Worm (Caenorhabditis elegans) whole organism, L4 larva: ENCODE data around the gene srx-85.

Source experiments
- D1046.2 ChIP-seq: fragments of 200-800 bp; sonication (Bioruptor generic); IDR thresholded peaks from 2 replicates; pipeline ENCODE4 v1.3.6; 2022; ENCODE audit warnings: missing genetic modification characterization, missing compliant biosample characterization
- F37D6.2 ChIP-seq: sonication (generic microtip); optimal IDR thresholded peaks from 2 replicates; lab custom pipeline; 2016; ENCODE audit warnings: mild to moderate bottlenecking, missing genetic modification characterization, missing compliant biosample characterization
- Y48G9A.11 ChIP-seq: fragments of 200-800 bp; sonication (Bioruptor generic); IDR thresholded peaks from 2 replicates; pipeline ENCODE4 v1.3.6; 2022; ENCODE audit warnings: missing genetic modification reagents, missing genetic modification characterization, missing compliant biosample characterization
- ZK337.2 ChIP-seq: fragments of 200-800 bp; sonication (Bioruptor generic); IDR thresholded peaks from 2 replicates; pipeline ENCODE4 v1.3.6; 2022; ENCODE audit warnings: missing genetic modification reagents, missing genetic modification characterization, missing compliant biosample characterization
- aha-1 ChIP-seq: fragments of 150-350 bp; peaks from one replicate; lab custom pipeline; 2014; ENCODE audit warnings: missing biosample characterization, missing genetic modification characterization
- ama-1 ChIP-seq: fragments of 150-350 bp; optimal IDR thresholded peaks from 2 replicates; lab custom pipeline; 2014; ENCODE audit warnings: inconsistent platforms, mixed read lengths
- attf-4 ChIP-seq: sonication (generic microtip); optimal IDR thresholded peaks from 3 replicates; lab custom pipeline; 2017; ENCODE audit warnings: missing biosample characterization, missing genetic modification characterization
- ceh-28 ChIP-seq: fragments of 150-350 bp; optimal IDR thresholded peaks from 2 replicates; lab custom pipeline; 2014; ENCODE audit warnings: missing biosample characterization, missing genetic modification reagents, missing genetic modification characterization
- ceh-44 ChIP-seq: fragments of 200-800 bp; sonication (Bioruptor generic); IDR thresholded peaks from 2 replicates; pipeline ENCODE4 v1.3.6; 2022; ENCODE audit warnings: missing genetic modification reagents, missing genetic modification characterization, missing compliant biosample characterization
- ceh-82 ChIP-seq: sonication (generic microtip); optimal IDR thresholded peaks from 2 replicates; lab custom pipeline; 2017; ENCODE audit warnings: missing biosample characterization, missing genetic modification characterization
- cey-2 ChIP-seq: sonication (generic microtip); optimal IDR thresholded peaks from 3 replicates; lab custom pipeline; 2017; ENCODE audit warnings: missing genetic modification characterization, mild to moderate bottlenecking, missing compliant biosample characterization, antibody characterized with exemption, borderline replicate concordance; ENCODE audit not compliant: insufficient read depth
- ctbp-1 ChIP-seq: fragments of 200-800 bp; sonication (Bioruptor generic); IDR thresholded peaks from 2 replicates; pipeline ENCODE4 v1.3.6; 2022; ENCODE audit warnings: missing genetic modification reagents, missing genetic modification characterization, missing compliant biosample characterization
- dmd-6 ChIP-seq: fragments of 200-800 bp; sonication (Bioruptor generic); IDR thresholded peaks from 2 replicates; pipeline ENCODE4 v1.3.6; 2022; ENCODE audit warnings: missing genetic modification reagents, missing genetic modification characterization, missing compliant biosample characterization
- dmd-8 ChIP-seq: fragments of 200-800 bp; sonication (Bioruptor generic); IDR thresholded peaks from 2 replicates; pipeline ENCODE4 v1.3.6; 2022; ENCODE audit warnings: missing genetic modification characterization, missing compliant biosample characterization
- duxl-1 ChIP-seq: sonication (generic microtip); optimal IDR thresholded peaks from 2 replicates; lab custom pipeline; 2016; ENCODE audit warnings: mild to moderate bottlenecking, missing genetic modification characterization, moderate library complexity, missing compliant biosample characterization; ENCODE audit not compliant: poor library complexity
- egl-27 ChIP-seq: sonication (generic microtip); optimal IDR thresholded peaks from 3 replicates; lab custom pipeline; 2017; ENCODE audit warnings: missing biosample characterization, missing genetic modification reagents, missing genetic modification characterization
- egl-43 ChIP-seq: fragments of 200-800 bp; sonication (Bioruptor generic); IDR thresholded peaks from 2 replicates; pipeline ENCODE4 v1.3.6; 2022; ENCODE audit warnings: missing genetic modification reagents, missing genetic modification characterization, missing compliant biosample characterization
- fkh-10 ChIP-seq: fragments of 150-350 bp; optimal IDR thresholded peaks from 2 replicates; lab custom pipeline; 2014; ENCODE audit warnings: missing biosample characterization, missing genetic modification reagents, missing genetic modification characterization
- fos-1 ChIP-seq: fragments of 150-350 bp; optimal IDR thresholded peaks from 2 replicates; lab custom pipeline; 2014; ENCODE audit warnings: missing biosample characterization, missing genetic modification characterization
- gei-8 ChIP-seq: fragments of 200-800 bp; sonication (Bioruptor generic); optimal IDR thresholded peaks from 2 replicates; lab custom pipeline; 2018; ENCODE audit warnings: mild to moderate bottlenecking, missing genetic modification characterization, missing compliant biosample characterization
- hlh-11 ChIP-seq: fragments of 200-800 bp; sonication (Bioruptor generic); optimal IDR thresholded peaks from 2 replicates; lab custom pipeline; 2018; ENCODE audit warnings: mild to moderate bottlenecking, missing genetic modification characterization, missing compliant biosample characterization
- hlh-30 ChIP-seq: sonication (generic microtip); optimal IDR thresholded peaks from 2 replicates; lab custom pipeline; 2017; ENCODE audit warnings: antibody characterized with exemption, mild to moderate bottlenecking, missing genetic modification characterization, missing compliant biosample characterization; ENCODE audit not compliant: insufficient read depth
- jun-1 ChIP-seq: fragments of 150-350 bp; optimal IDR thresholded peaks from 2 replicates; lab custom pipeline; 2014; ENCODE audit warnings: missing biosample characterization, missing genetic modification reagents, missing genetic modification characterization
- lin-13 ChIP-seq: fragments of 150-350 bp; optimal IDR thresholded peaks from 2 replicates; lab custom pipeline; 2014; ENCODE audit warnings: missing biosample characterization, missing genetic modification reagents, missing genetic modification characterization
- lin-29 ChIP-seq: fragments of 200-800 bp; sonication (Bioruptor generic); IDR thresholded peaks from 2 replicates; pipeline ENCODE4 v1.3.6; 2022; ENCODE audit warnings: missing genetic modification reagents, missing genetic modification characterization, missing compliant biosample characterization
- madf-5 ChIP-seq, 2 experiments: fragments of 200-800 bp; sonication (Bioruptor generic); IDR thresholded peaks; 2 replicates each; pipeline ENCODE4 v1.3.6; 2022; ENCODE audit warnings: missing compliant biosample characterization in 2 of 2, missing genetic modification characterization in 2 of 2
- mdt-29 ChIP-seq: fragments of 200-800 bp; sonication (Bioruptor generic); IDR thresholded peaks from 2 replicates; pipeline ENCODE4 v1.3.6; 2022; ENCODE audit warnings: missing genetic modification reagents, missing genetic modification characterization, missing compliant biosample characterization
- mep-1 ChIP-seq: fragments of 150-350 bp; sonication (generic microtip); optimal IDR thresholded peaks from 3 replicates; lab custom pipeline; 2014; ENCODE audit warnings: missing biosample characterization, missing genetic modification characterization
- mes-2 ChIP-seq: sonication (generic microtip); optimal IDR thresholded peaks from 2 replicates; lab custom pipeline; 2016; ENCODE audit warnings: missing genotype, mild to moderate bottlenecking, missing genetic modification characterization, missing compliant biosample characterization; ENCODE audit not compliant: poor library complexity, severe bottlenecking
- mxl-3 ChIP-seq: fragments of 200-800 bp; sonication (Bioruptor generic); optimal IDR thresholded peaks from 2 replicates; lab custom pipeline; 2018; ENCODE audit warnings: mild to moderate bottlenecking, missing genetic modification characterization, missing compliant biosample characterization
- nhr-10 ChIP-seq: fragments of 150-350 bp; optimal IDR thresholded peaks from 2 replicates; lab custom pipeline; 2014; ENCODE audit warnings: missing biosample characterization, missing genetic modification characterization
- nhr-11 ChIP-seq: fragments of 150-350 bp; optimal IDR thresholded peaks from 2 replicates; lab custom pipeline; 2014; ENCODE audit warnings: missing biosample characterization, missing genetic modification characterization
- nhr-237 ChIP-seq: sonication (generic microtip); optimal IDR thresholded peaks from 2 replicates; lab custom pipeline; 2017; ENCODE audit warnings: missing biosample characterization, missing genetic modification characterization
- nhr-25 ChIP-seq: sonication (generic microtip); optimal IDR thresholded peaks from 2 replicates; lab custom pipeline; 2017; ENCODE audit warnings: missing genetic modification characterization, mild to moderate bottlenecking, missing compliant biosample characterization, antibody characterized with exemption, moderate library complexity, borderline replicate concordance; ENCODE audit not compliant: insufficient read depth
- nhr-28 ChIP-seq: fragments of 150-350 bp; optimal IDR thresholded peaks from 2 replicates; lab custom pipeline; 2014; ENCODE audit warnings: missing biosample characterization, missing genetic modification characterization
- nhr-42 ChIP-seq: fragments of 200-800 bp; sonication (Bioruptor generic); IDR thresholded peaks from 2 replicates; pipeline ENCODE4 v1.3.6; 2022; ENCODE audit warnings: missing genetic modification characterization, missing compliant biosample characterization
- pha-4 ChIP-seq, 2 experiments: fragments of 150-350 bp in 1 of 2; fragments of 200-800 bp in 1 of 2; sonication (Bioruptor generic) in 1 of 2; IDR thresholded peaks in 1 of 2; optimal IDR thresholded peaks in 1 of 2; 2 replicates each; pipeline versions ENCODE4 v1.3.6 to Lab custom; 2014 to 2022; ENCODE audit warnings: missing genetic modification characterization in 2 of 2, missing genetic modification reagents in 2 of 2, missing biosample characterization in 1 of 2, missing compliant biosample characterization in 1 of 2
- pqm-1 ChIP-seq: sonication (generic microtip); optimal IDR thresholded peaks from 2 replicates; lab custom pipeline; 2017; ENCODE audit warnings: missing biosample characterization, missing genetic modification characterization
- skn-1 ChIP-seq: fragments of 150-350 bp; optimal IDR thresholded peaks from 2 replicates; lab custom pipeline; 2014; ENCODE audit warnings: missing biosample characterization, missing genetic modification characterization
- tag-97 ChIP-seq: fragments of 200-800 bp; sonication (Bioruptor generic); IDR thresholded peaks from 2 replicates; pipeline ENCODE4 v1.3.6; 2022; ENCODE audit warnings: missing genetic modification characterization, missing compliant biosample characterization
- tra-1 ChIP-seq: fragments of 200-800 bp; sonication (Bioruptor generic); IDR thresholded peaks from 2 replicates; pipeline ENCODE4 v1.3.6; 2022; ENCODE audit warnings: missing genetic modification reagents, missing genetic modification characterization, missing compliant biosample characterization
- unc-130 ChIP-seq: sonication (generic microtip); optimal IDR thresholded peaks from 2 replicates; lab custom pipeline; 2016; ENCODE audit warnings: missing genetic modification reagents, missing genetic modification characterization, missing compliant biosample characterization
- unc-39 ChIP-seq: sonication (generic microtip); optimal IDR thresholded peaks from 2 replicates; lab custom pipeline; 2017; ENCODE audit warnings: missing biosample characterization, missing genetic modification characterization
- unc-62 ChIP-seq, 3 experiments: fragments of 150-350 bp in 1 of 3; sonication (generic microtip); optimal IDR thresholded peaks in 2 of 3; peaks in 1 of 3; 1 replicate in 1 of 3; 2 replicates in 2 of 3; lab custom pipeline; 2014 to 2017; ENCODE audit warnings: missing biosample characterization in 3 of 3, missing genetic modification characterization in 3 of 3, missing genetic modification reagents in 3 of 3, missing genotype in 1 of 3
- zip-11 ChIP-seq: fragments of 200-800 bp; sonication (Bioruptor generic); IDR thresholded peaks from 2 replicates; pipeline ENCODE4 v1.3.6; 2022; ENCODE audit warnings: missing genetic modification characterization, missing compliant biosample characterization
- ztf-7 ChIP-seq: fragments of 150-350 bp; optimal IDR thresholded peaks from 2 replicates; lab custom pipeline; 2014; ENCODE audit warnings: missing biosample characterization, missing genetic modification characterization

The srx-85 gene

DNA sequence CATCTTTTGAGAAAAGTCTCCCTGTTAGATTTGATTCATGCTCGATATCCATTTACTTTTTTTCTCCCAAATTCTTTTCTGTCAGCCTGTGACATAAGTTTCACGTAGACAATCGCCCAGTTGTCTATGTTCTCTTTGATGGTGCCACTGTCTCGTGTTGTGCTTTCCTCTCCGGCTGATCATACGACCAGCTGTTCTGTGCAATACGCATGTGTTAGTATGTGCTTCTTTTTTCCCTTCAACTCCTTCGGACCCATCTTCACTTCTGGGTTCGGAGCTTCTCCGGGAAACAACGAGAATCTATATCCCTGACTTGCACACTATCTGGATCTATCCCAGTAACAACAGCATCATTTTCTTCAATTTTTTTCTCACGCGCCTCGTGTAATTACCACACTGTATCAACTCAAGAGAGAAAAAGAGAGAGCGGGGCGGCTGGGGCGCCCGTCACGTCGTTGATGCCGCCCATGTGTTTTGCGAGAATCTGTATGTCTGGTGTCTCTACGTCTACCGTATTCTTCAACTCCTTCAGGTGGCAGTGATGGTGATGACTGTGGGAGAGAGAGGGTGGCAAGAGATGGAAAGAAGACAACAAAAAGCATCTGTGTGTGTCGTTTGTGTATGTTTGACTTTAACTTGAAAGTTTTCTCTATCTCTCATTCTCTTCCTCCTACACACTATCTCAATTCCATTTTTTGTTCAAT lies 20.5 kb upstream of the srx-85 start (continued):
- TF ChIP-seq unc-39 (no peak), fos-1 (no peak), cey-2 (tag; lab: Kevin White, UChicago) (peak; percentile 4), mdt-29 (GFP tag; lab: Robert Waterston, UW) (0 out of 2 replicates have a peak, but pooled peaks have one; percentile 31), ceh-82 (no peak)

DNA sequence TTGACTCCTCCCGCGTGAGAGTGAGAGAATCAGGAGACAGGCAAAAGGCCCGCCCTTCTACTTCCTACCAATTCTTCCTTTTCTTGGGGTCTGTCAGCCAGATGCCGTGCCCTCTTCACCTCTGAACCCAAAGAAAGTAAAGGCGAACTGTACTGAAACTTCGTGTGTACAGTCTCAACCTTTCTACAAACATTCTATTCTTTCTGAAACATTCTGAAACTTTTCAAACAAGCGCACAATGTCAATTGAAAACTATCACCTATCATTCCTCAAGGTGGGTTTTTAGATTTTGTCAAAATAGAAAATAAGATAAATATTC lies 20.0 kb upstream of the srx-85 start:
- TF ChIP-seq skn-1, result no peak
- TF ChIP-seq ama-1, result peak; percentile 11
- TF ChIP-seq nhr-10, result no peak
- no peak for TF ChIP-seq unc-130 (GFP tag; lab: Kevin White, UChicago)
- no peak for TF ChIP-seq unc-39
- TF ChIP-seq tra-1 (GFP tag; lab: Robert Waterston, UW), result no peak
- peak in 1 of 2 experiments; percentile 93 for TF ChIP-seq unc-62 (GFP tag; optimal IDR thresholded peaks at IDR 0.05 in 1 of 2; lab: Kevin White, UChicago)
- no peak for TF ChIP-seq unc-62 (tag; optimal IDR thresholded peaks at IDR 0.05; lab: Kevin White, UChicago)
- 0 out of 2 replicates have a peak, but pooled peaks have one; percentile 4 for TF ChIP-seq dmd-6 (GFP tag; lab: Robert Waterston, UW)
- no peak for TF ChIP-seq ceh-44
- no peak for TF ChIP-seq jun-1 (tag; lab: Kevin White, UChicago)
- TF ChIP-seq attf-4 (tag; lab: Kevin White, UChicago), result no peak
- no peak for TF ChIP-seq pqm-1 (tag; lab: Kevin White, UChicago)
- TF ChIP-seq nhr-237 (tag; lab: Kevin White, UChicago), result no peak
- TF ChIP-seq lin-29 (GFP tag; lab: Robert Waterston, UW), result no peak
- no peak for TF ChIP-seq nhr-28
- TF ChIP-seq pha-4 (GFP tag; IDR thresholded peaks at IDR 0.05; lab: Robert Waterston, UW), result no peak
- no peak for TF ChIP-seq pha-4 (tag; optimal IDR thresholded peaks at IDR 0.05; lab: Kevin White, UChicago)
- no peak for TF ChIP-seq fkh-10 (GFP tag; lab: Kevin White, UChicago)
- TF ChIP-seq egl-27, result no peak
- no peak for TF ChIP-seq duxl-1 (tag; lab: Kevin White, UChicago)
- TF ChIP-seq lin-13 (GFP tag; lab: Kevin White, UChicago), result no peak
- TF ChIP-seq aha-1 (tag; lab: Kevin White, UChicago), result peak; percentile 24
- no peak for TF ChIP-seq nhr-11 (tag; lab: Kevin White, UChicago)
- 0 out of 2 replicates have a peak, but pooled peaks have one; percentile 10 for TF ChIP-seq ctbp-1
- TF ChIP-seq fos-1, result no peak
- TF ChIP-seq, all 104 proteins: peak for 5

DNA sequence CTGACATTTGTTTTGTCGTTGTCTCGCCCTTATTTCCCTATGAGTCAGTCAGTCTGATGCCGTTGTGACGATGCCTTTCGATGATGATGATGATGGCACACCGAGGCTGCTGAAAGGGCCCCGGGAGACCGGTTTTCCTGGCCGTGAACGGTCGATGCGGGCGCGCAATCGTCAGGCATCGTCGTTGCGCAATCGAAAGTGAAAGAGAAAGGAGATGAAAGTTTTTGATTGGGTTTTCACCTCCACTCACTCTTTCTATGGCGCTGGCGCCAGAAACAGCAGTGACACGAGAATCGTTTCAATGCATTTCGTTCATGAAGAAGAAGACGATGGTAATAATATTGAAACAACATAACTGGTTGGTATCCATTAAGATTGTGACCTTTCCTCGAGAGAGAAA lies 19.5 kb upstream of the srx-85 start:
- TF ChIP-seq F37D6.2 (tag; lab: Kevin White, UChicago) (no peak), nhr-42 (no peak), mxl-3 (GFP tag; lab: Kevin White, UChicago) (peak; percentile 62), nhr-25 (tag; lab: Kevin White, UChicago) (peak; percentile 87), Y48G9A.11 (no peak), nhr-11 (tag; lab: Kevin White, UChicago) (no peak), aha-1 (tag; lab: Kevin White, UChicago) (peak; percentile 69), zip-11 (no peak), ama-1 (peak; percentile 64), dmd-8 (GFP tag; lab: Robert Waterston, UW) (no peak), hlh-11 (tag; lab: Kevin White, UChicago) (peak; percentile 74), gei-8 (GFP tag; lab: Kevin White, UChicago) (no peak), hlh-30 (peak; percentile 36), lin-29 (GFP tag; lab: Robert Waterston, UW) (0 out of 2 replicates have a peak, but pooled peaks have one; percentile 25), tag-97 (GFP tag; lab: Robert Waterston, UW) (no peak), unc-130 (GFP tag; lab: Kevin White, UChicago) (no peak), mes-2 (peak; percentile 33), D1046.2 (no peak), nhr-28 (peak; percentile 58), ZK337.2 (GFP tag; lab: Robert Waterston, UW) (no peak), ztf-7 (no peak), egl-43 (GFP tag; lab: Robert Waterston, UW) (peak; percentile 72; the same call in 1 of the 2 replicates), egl-27 (no peak), mep-1 (tag; lab: Kevin White, UChicago) (peak; percentile 25), ceh-28 (tag; lab: Kevin White, UChicago) (no peak), lin-13 (GFP tag; lab: Kevin White, UChicago) (no peak), madf-5 (GFP tag; IDR thresholded peaks at IDR 0.05; lab: Robert Waterston, UW) (peak; percentile 57 to 69; a peak in 3 of 4 replicates)
